Worm (Caenorhabditis elegans) whole organism, L2 larva: ENCODE results near the gene K02A6.2.

Experiments used
- R02D3.7 ChIP-seq: fragments of 150-350 bp; optimal IDR thresholded peaks from 2 replicates; lab custom pipeline; 2014; ENCODE audit warnings: missing biosample characterization, missing genetic modification characterization
- aly-2 ChIP-seq: fragments of 150-350 bp; optimal IDR thresholded peaks from 2 replicates; lab custom pipeline; 2014; ENCODE audit warnings: missing biosample characterization, missing genetic modification characterization
- elt-1 ChIP-seq: fragments of 150-350 bp; optimal IDR thresholded peaks from 2 replicates; lab custom pipeline; 2014; ENCODE audit warnings: missing biosample characterization, missing genetic modification characterization
- lin-13 ChIP-seq: fragments of 150-350 bp; optimal IDR thresholded peaks from 2 replicates; lab custom pipeline; 2014; ENCODE audit warnings: missing biosample characterization, missing genetic modification reagents, missing genetic modification characterization
- lin-39 ChIP-seq: fragments of 150-350 bp; optimal IDR thresholded peaks from 2 replicates; lab custom pipeline; 2014; ENCODE audit warnings: missing biosample characterization, missing genetic modification reagents, missing genetic modification characterization
- lsy-2 ChIP-seq, 2 experiments: fragments of 150-350 bp in 1 of 2; sonication (generic microtip) in 1 of 2; optimal IDR thresholded peaks; 2 replicates each; lab custom pipeline; 2014 to 2017; ENCODE audit warnings: missing biosample characterization in 2 of 2, missing genetic modification characterization in 2 of 2
- mdl-1 ChIP-seq, 2 experiments: fragments of 150-350 bp in 1 of 2; sonication (generic microtip) in 1 of 2; optimal IDR thresholded peaks; 2 replicates each; lab custom pipeline; 2017; ENCODE audit warnings: missing biosample characterization in 2 of 2, missing genetic modification characterization in 2 of 2
- nhr-12 ChIP-seq: fragments of 150-350 bp; optimal IDR thresholded peaks from 2 replicates; lab custom pipeline; 2014; ENCODE audit warnings: missing biosample characterization, missing genetic modification characterization
- nhr-21 ChIP-seq: fragments of 150-350 bp; optimal IDR thresholded peaks from 2 replicates; lab custom pipeline; 2014; ENCODE audit warnings: missing biosample characterization, missing genetic modification characterization
- nhr-23 ChIP-seq: fragments of 150-350 bp; optimal IDR thresholded peaks from 2 replicates; lab custom pipeline; 2014; ENCODE audit warnings: missing biosample characterization, missing genetic modification reagents, missing genetic modification characterization
- ztf-11 ChIP-seq: sonication (generic microtip); optimal IDR thresholded peaks from 2 replicates; lab custom pipeline; 2017; ENCODE audit warnings: missing biosample characterization, missing genetic modification characterization

DNA sequence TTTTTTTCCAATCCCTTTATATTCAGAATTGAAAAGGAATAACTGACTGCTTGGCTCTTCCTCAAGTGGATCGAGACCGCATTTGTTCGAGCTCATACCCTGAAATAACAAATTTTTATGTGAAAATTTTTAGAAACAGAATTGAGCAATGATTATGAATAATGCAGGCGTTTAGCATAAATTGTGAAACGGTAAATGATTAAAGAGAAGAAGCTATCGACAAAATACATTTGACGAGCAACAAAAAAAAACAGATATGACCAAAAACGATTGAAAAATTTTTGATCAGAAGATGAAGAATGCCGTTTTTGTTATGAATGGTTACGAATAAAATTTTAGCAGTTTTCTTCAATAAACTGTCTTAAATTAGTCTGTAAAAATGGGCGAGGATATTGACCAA, 21.1 kb downstream of the K02A6.2 start, which contains the start of gene C17H11.6:
- TF ChIP-seq lin-13 (no peak), nhr-23 (tag; lab: Kevin White, UChicago) (no peak), nhr-21 (tag; lab: Kevin White, UChicago) (no peak), nhr-12 (no peak), lsy-2 (tag; optimal IDR thresholded peaks at IDR 0.05; lab: Kevin White, UChicago) (no peak), R02D3.7 (tag; lab: Kevin White, UChicago) (no peak), aly-2 (tag; lab: Kevin White, UChicago) (no peak), lin-39 (tag; lab: Kevin White, UChicago) (no peak), elt-1 (tag; lab: Kevin White, UChicago) (no peak), ztf-11 (tag; lab: Kevin White, UChicago) (no peak), mdl-1 (tag; optimal IDR thresholded peaks at IDR 0.05; lab: Kevin White, UChicago) (no peak)
